Worm (Caenorhabditis elegans) whole organism, mixed stage, embryonic: ENCODE data around the gene srh-47.

Experiments
- elt-3 ChIP-seq: fragments of 150-350 bp; optimal IDR thresholded peaks from 2 replicates; lab custom pipeline; 2014; ENCODE audit warnings: missing biosample characterization, missing genetic modification characterization
- ham-2 ChIP-seq: fragments of 200-800 bp; sonication (Bioruptor generic); optimal IDR thresholded peaks from 2 replicates; lab custom pipeline; 2018; ENCODE audit warnings: mild to moderate bottlenecking, missing genetic modification characterization, missing compliant biosample characterization
- lsy-2 ChIP-seq: fragments of 150-350 bp; optimal IDR thresholded peaks from 2 replicates; lab custom pipeline; 2014; ENCODE audit warnings: missing biosample characterization, missing genetic modification characterization
- mab-5 ChIP-seq: fragments of 150-350 bp; optimal IDR thresholded peaks from 2 replicates; lab custom pipeline; 2014; ENCODE audit warnings: missing biosample characterization, missing genetic modification characterization
- mep-1 ChIP-seq: fragments of 150-350 bp; optimal IDR thresholded peaks from 2 replicates; lab custom pipeline; 2017; ENCODE audit warnings: missing biosample characterization, missing genetic modification reagents, missing genetic modification characterization, inconsistent platforms
- nhr-237 ChIP-seq: fragments of 150-350 bp; optimal IDR thresholded peaks from 2 replicates; lab custom pipeline; 2014; ENCODE audit warnings: missing biosample characterization, missing genetic modification characterization
- nhr-76 ChIP-seq: sonication (generic microtip); optimal IDR thresholded peaks from 2 replicates; lab custom pipeline; 2017; ENCODE audit warnings: missing biosample characterization, missing genetic modification characterization
- zip-8 ChIP-seq: fragments of 150-350 bp; optimal IDR thresholded peaks from 2 replicates; lab custom pipeline; 2014; ENCODE audit warnings: missing biosample characterization, missing genetic modification characterization

ce11 chrV:11335757-11336418 is 35.4 kb upstream of the srh-47 start:
- TF ChIP-seq nhr-237 (tag; lab: Kevin White, UChicago) (no peak), elt-3 (tag; lab: Kevin White, UChicago) (no peak), ham-2 (GFP tag; lab: Kevin White, UChicago) (no peak), lsy-2 (no peak), zip-8 (tag; lab: Kevin White, UChicago) (no peak), mep-1 (tag; lab: Kevin White, UChicago) (no peak), mab-5 (tag; lab: Kevin White, UChicago) (no peak), nhr-76 (no peak)
